Fruit fly (Drosophila melanogaster): ENCODE measurements around the gene CG7518.

dm6 chr3R:12980628-12981219 lies 17.2 kb upstream of the CG7518 start, which contains the start of gene Paip2:
- TF ChIP-seq psq (optimal IDR thresholded peaks at IDR 0.05) (no peak), pan (optimal IDR thresholded peaks at IDR 0.05) (no peak), EcR (GFP tag; optimal IDR thresholded peaks at IDR 0.05) (no peak), usp (GFP tag; optimal IDR thresholded peaks at IDR 0.05) (no peak), Dll (optimal IDR thresholded peaks at IDR 0.05) (no peak), CG8478 (optimal IDR thresholded peaks at IDR 0.05) (no peak)
